Fruit fly (Drosophila melanogaster) whole organism, embryonic: Measurements from ENCODE around the gene Rrp45.

Experiments
- Abd-B ChIP-seq: fragments of 200-800 bp; sonication (Bioruptor generic); optimal IDR thresholded peaks from 2 replicates; lab custom pipeline; 2018; ENCODE audit warnings: missing biosample characterization, mild to moderate bottlenecking, missing genetic modification characterization, moderate library complexity
- BtbVII ChIP-seq: fragments of 200-800 bp; sonication (Bioruptor generic); optimal IDR thresholded peaks from 3 replicates; lab custom pipeline; 2017; ENCODE audit warnings: missing biosample characterization, mild to moderate bottlenecking, missing genetic modification characterization
- CG10979 ChIP-seq: fragments of 200-800 bp; sonication (Bioruptor generic); optimal IDR thresholded peaks from 2 replicates; lab custom pipeline; 2018; ENCODE audit warnings: missing biosample characterization, mild to moderate bottlenecking, missing genetic modification characterization, moderate library complexity
- CG11696 ChIP-seq: fragments of 200-800 bp; sonication (Bioruptor generic); IDR thresholded peaks from 2 replicates; pipeline ENCODE4 v1.3.6; 2022; ENCODE audit warnings: missing biosample characterization, missing genetic modification characterization
- CG12942 ChIP-seq: fragments of 200-800 bp; sonication (Bioruptor generic); optimal IDR thresholded peaks from 3 replicates; lab custom pipeline; 2016; ENCODE audit warnings: missing biosample characterization, missing genetic modification characterization
- CG15073 ChIP-seq: fragments of 200-800 bp; sonication (Bioruptor generic); optimal IDR thresholded peaks from 2 replicates; lab custom pipeline; 2016; ENCODE audit warnings: missing biosample characterization, missing genetic modification characterization
- CG15514 ChIP-seq: fragments of 200-800 bp; sonication (Bioruptor generic); optimal IDR thresholded peaks from 3 replicates; lab custom pipeline; 2017; ENCODE audit warnings: missing biosample characterization, missing genetic modification characterization, mild to moderate bottlenecking, moderate library complexity, missing genetic modification reagents
- CG31365 ChIP-seq: fragments of 200-800 bp; sonication (Bioruptor generic); optimal IDR thresholded peaks from 2 replicates; lab custom pipeline; 2018; ENCODE audit warnings: missing biosample characterization, mild to moderate bottlenecking, missing genetic modification characterization
- CG33213 ChIP-seq: fragments of 200-800 bp; sonication (Bioruptor generic); optimal IDR thresholded peaks from 3 replicates; lab custom pipeline; 2016; ENCODE audit warnings: missing biosample characterization, missing genetic modification characterization
- CG34224 ChIP-seq: fragments of 200-800 bp; sonication (Bioruptor generic); IDR thresholded peaks from 3 replicates; pipeline ENCODE4 v1.3.6; 2022; ENCODE audit warnings: missing biosample characterization, missing genetic modification characterization; ENCODE audit not compliant: partially characterized antibody
- CG3847 ChIP-seq: fragments of 200-800 bp; sonication (Bioruptor generic); IDR thresholded peaks from 2 replicates; pipeline ENCODE4 v1.3.6; 2022; ENCODE audit warnings: missing biosample characterization, missing genetic modification characterization
- CG4328 ChIP-seq: fragments of 200-800 bp; sonication (Bioruptor generic); optimal IDR thresholded peaks from 3 replicates; lab custom pipeline; 2017; ENCODE audit warnings: missing biosample characterization, missing genetic modification reagents, missing genetic modification characterization
- CG4707 ChIP-seq: fragments of 200-800 bp; sonication (Bioruptor generic); optimal IDR thresholded peaks from 2 replicates; lab custom pipeline; 2018; ENCODE audit warnings: missing biosample characterization, mild to moderate bottlenecking, missing genetic modification characterization, moderate library complexity
- CG5245 ChIP-seq: fragments of 200-800 bp; sonication (Bioruptor generic); optimal IDR thresholded peaks from 3 replicates; lab custom pipeline; 2016; ENCODE audit warnings: missing biosample characterization, missing genetic modification characterization
- CG6813 ChIP-seq: fragments of 200-800 bp; sonication (Bioruptor generic); optimal IDR thresholded peaks from 2 replicates; lab custom pipeline; 2017; ENCODE audit warnings: missing biosample characterization, missing genetic modification characterization, mild to moderate bottlenecking, moderate library complexity, missing genetic modification reagents
- CG7839 ChIP-seq: fragments of 200-800 bp; sonication (Bioruptor generic); optimal IDR thresholded peaks from 3 replicates; lab custom pipeline; 2018; ENCODE audit warnings: missing biosample characterization, mild to moderate bottlenecking, missing genetic modification characterization, moderate library complexity
- CG9727 ChIP-seq: fragments of 200-800 bp; sonication (Bioruptor generic); optimal IDR thresholded peaks from 3 replicates; lab custom pipeline; 2017; ENCODE audit warnings: missing biosample characterization, mild to moderate bottlenecking, missing genetic modification characterization
- CrebB ChIP-seq: fragments of 200-800 bp; sonication (Bioruptor generic); optimal IDR thresholded peaks from 3 replicates; lab custom pipeline; 2018; ENCODE audit warnings: missing biosample characterization, mild to moderate bottlenecking, missing genetic modification characterization
- D19B ChIP-seq: fragments of 200-800 bp; sonication (Bioruptor generic); optimal IDR thresholded peaks from 2 replicates; lab custom pipeline; 2017; ENCODE audit warnings: missing biosample characterization, mild to moderate bottlenecking, missing genetic modification characterization
- Dip3 ChIP-seq: fragments of 200-800 bp; sonication (Bioruptor generic); optimal IDR thresholded peaks from 3 replicates; lab custom pipeline; 2016; ENCODE audit warnings: missing biosample characterization, missing genetic modification characterization
- Fer1 ChIP-seq: fragments of 200-800 bp; sonication (Bioruptor generic); optimal IDR thresholded peaks from 2 replicates; lab custom pipeline; 2017; ENCODE audit warnings: missing biosample characterization, mild to moderate bottlenecking, missing genetic modification characterization
- Fer2 ChIP-seq: fragments of 200-800 bp; sonication (Bioruptor generic); optimal IDR thresholded peaks from 2 replicates; lab custom pipeline; 2018; ENCODE audit warnings: missing biosample characterization, mild to moderate bottlenecking, missing genetic modification characterization, moderate library complexity
- Gug ChIP-seq: fragments of 200-800 bp; sonication (Bioruptor generic); IDR thresholded peaks from 4 replicates; pipeline ENCODE4 v1.3.6; 2022; ENCODE audit warnings: missing biosample characterization, missing genetic modification characterization
- Hey ChIP-seq: fragments of 200-800 bp; sonication (Bioruptor generic); optimal IDR thresholded peaks from 3 replicates; lab custom pipeline; 2018; ENCODE audit warnings: missing biosample characterization, mild to moderate bottlenecking, missing genetic modification characterization
- HmgD ChIP-seq: fragments of 200-800 bp; sonication (Bioruptor generic); optimal IDR thresholded peaks from 3 replicates; lab custom pipeline; 2016; ENCODE audit warnings: missing biosample characterization, missing genetic modification characterization
- Oaz ChIP-seq: fragments of 200-800 bp; sonication (Bioruptor generic); IDR thresholded peaks from 2 replicates; pipeline ENCODE4 v1.3.6; 2022; ENCODE audit warnings: missing biosample characterization, missing genetic modification characterization
- Poxn ChIP-seq: fragments of 200-800 bp; sonication (Bioruptor generic); IDR thresholded peaks from 2 replicates; pipeline ENCODE4 v1.3.6; 2022; ENCODE audit warnings: missing biosample characterization, missing genetic modification characterization
- Ptx1 ChIP-seq: fragments of 200-800 bp; sonication (Bioruptor generic); IDR thresholded peaks from 2 replicates; pipeline ENCODE4 v1.3.6; 2022; ENCODE audit warnings: missing biosample characterization, missing genetic modification characterization
- Rx ChIP-seq: fragments of 200-800 bp; sonication (Bioruptor generic); IDR thresholded peaks from 2 replicates; pipeline ENCODE4 v1.3.6; 2022; ENCODE audit warnings: missing biosample characterization, missing genetic modification characterization
- Ssrp ChIP-seq: fragments of 200-800 bp; sonication (Bioruptor generic); optimal IDR thresholded peaks from 2 replicates; lab custom pipeline; 2018; ENCODE audit warnings: missing biosample characterization, mild to moderate bottlenecking, missing genetic modification characterization, moderate library complexity
- TFAM ChIP-seq: fragments of 200-800 bp; sonication (Bioruptor generic); optimal IDR thresholded peaks from 2 replicates; lab custom pipeline; 2017; ENCODE audit warnings: missing biosample characterization, missing genetic modification characterization, inconsistent platforms
- abd-A ChIP-seq: fragments of 200-800 bp; sonication (Bioruptor generic); optimal IDR thresholded peaks from 3 replicates; lab custom pipeline; 2019; ENCODE audit warnings: missing biosample characterization, mild to moderate bottlenecking, missing genetic modification characterization, moderate library complexity
- al ChIP-seq: fragments of 200-800 bp; sonication (Bioruptor generic); IDR thresholded peaks from 2 replicates; pipeline ENCODE4 v1.3.6; 2022; ENCODE audit warnings: missing biosample characterization, missing genetic modification characterization
- aop ChIP-seq: fragments of 200-800 bp; sonication (Bioruptor generic); IDR thresholded peaks from 2 replicates; pipeline ENCODE4 v1.3.6; 2022; ENCODE audit warnings: missing biosample characterization, missing genetic modification characterization
- ase ChIP-seq: fragments of 200-800 bp; sonication (Bioruptor generic); IDR thresholded peaks from 3 replicates; pipeline ENCODE4 v1.3.6; 2022; ENCODE audit warnings: missing biosample characterization, missing genetic modification characterization
- bsh ChIP-seq, 2 experiments: fragments of 200-800 bp; sonication (Bioruptor generic); optimal IDR thresholded peaks; 2 replicates each; lab custom pipeline; 2017 to 2018; ENCODE audit warnings: mild to moderate bottlenecking in 2 of 2, missing biosample characterization in 2 of 2, missing genetic modification characterization in 2 of 2, moderate library complexity in 1 of 2
- crp ChIP-seq, 2 experiments: fragments of 200-800 bp; sonication (Bioruptor generic); optimal IDR thresholded peaks; 2 replicates in 1 of 2; 3 replicates in 1 of 2; lab custom pipeline; 2017; ENCODE audit warnings: missing biosample characterization in 2 of 2, missing genetic modification characterization in 2 of 2, mild to moderate bottlenecking in 1 of 2, moderate library complexity in 1 of 2
- dati ChIP-seq: fragments of 200-800 bp; sonication (Bioruptor generic); IDR thresholded peaks from 2 replicates; pipeline ENCODE4 v1.3.6; 2022; ENCODE audit warnings: missing biosample characterization, missing genetic modification characterization
- fd3F ChIP-seq: fragments of 200-800 bp; sonication (Bioruptor generic); optimal IDR thresholded peaks from 2 replicates; lab custom pipeline; 2018; ENCODE audit warnings: missing biosample characterization, mild to moderate bottlenecking, missing genetic modification characterization, moderate library complexity
- hbn ChIP-seq: fragments of 200-800 bp; sonication (Bioruptor generic); IDR thresholded peaks from 2 replicates; pipeline ENCODE4 v1.3.6; 2022; ENCODE audit warnings: missing biosample characterization, missing genetic modification characterization; ENCODE audit not compliant: partially characterized antibody
- insv ChIP-seq, 2 experiments: fragments of 200-800 bp; sonication (Bioruptor generic); optimal IDR thresholded peaks; 3 replicates each; lab custom pipeline; 2016 to 2018; ENCODE audit warnings: missing biosample characterization in 2 of 2, missing genetic modification characterization in 2 of 2
- inv ChIP-seq: fragments of 200-800 bp; sonication (Bioruptor generic); IDR thresholded peaks from 2 replicates; pipeline ENCODE4 v1.3.6; 2022; ENCODE audit warnings: missing biosample characterization, missing genetic modification characterization; ENCODE audit not compliant: partially characterized antibody
- lov ChIP-seq, 2 experiments: fragments of 200-800 bp in 1 of 2; fragments of >200 bp in 1 of 2; sonication (Bioruptor generic) in 1 of 2; IDR thresholded peaks in 1 of 2; optimal IDR thresholded peaks in 1 of 2; 2 replicates in 1 of 2; 3 replicates in 1 of 2; pipeline versions ENCODE4 v1.3.6 to Lab custom; 2017 to 2022; ENCODE audit warnings: missing biosample characterization in 1 of 2, missing genetic modification characterization in 1 of 2
- oc ChIP-seq: fragments of 200-800 bp; sonication (Bioruptor generic); optimal IDR thresholded peaks from 2 replicates; lab custom pipeline; 2018; ENCODE audit warnings: missing biosample characterization, mild to moderate bottlenecking, missing genetic modification characterization, moderate library complexity
- peb ChIP-seq: fragments of 200-800 bp; sonication (Bioruptor generic); IDR thresholded peaks from 2 replicates; pipeline ENCODE4 v1.3.6; 2022; ENCODE audit warnings: missing biosample characterization, missing genetic modification characterization
- sens-2 ChIP-seq: fragments of 200-800 bp; sonication (Bioruptor generic); IDR thresholded peaks from 2 replicates; pipeline ENCODE4 v1.3.6; 2022; ENCODE audit warnings: missing biosample characterization, missing genetic modification characterization
- vnd ChIP-seq: fragments of 200-800 bp; sonication (Bioruptor generic); IDR thresholded peaks from 3 replicates; pipeline ENCODE4 v1.3.6; 2022; ENCODE audit warnings: missing biosample characterization, missing genetic modification characterization; ENCODE audit not compliant: partially characterized antibody
- wek ChIP-seq: fragments of 200-800 bp; sonication (Bioruptor generic); optimal IDR thresholded peaks from 3 replicates; lab custom pipeline; 2018; ENCODE audit warnings: missing biosample characterization, mild to moderate bottlenecking, missing genetic modification characterization, moderate library complexity

Gene Rrp45

dm6 chrX:16811213-16811749 lies 20.2 kb upstream of the Rrp45 start, which contains the start of gene CG4829 (continued):
- TF ChIP-seq CG34224 (GFP tag; lab: Robert Waterston, UW) (no peak), inv (GFP tag; lab: Robert Waterston, UW) (no peak), CG6813 (peak; percentile 89), bsh (GFP tag; optimal IDR thresholded peaks at IDR 0.05; lab: Kevin White, UChicago) (peak in 1 of 2 experiments; percentile 92), CG4328 (GFP tag; lab: Kevin White, UChicago) (peak; percentile 81), HmgD (GFP tag; lab: Kevin White, UChicago) (peak; percentile 19), dati (GFP tag; lab: Robert Waterston, UW) (peak; percentile 78), Fer2 (tag; lab: Kevin White, UChicago) (peak; percentile 76), CG4707 (peak; percentile 74), Dip3 (GFP tag; lab: Kevin White, UChicago) (peak; percentile 74), Rx (GFP tag; lab: Robert Waterston, UW) (peak; percentile 77), CG11696 (GFP tag; lab: Robert Waterston, UW) (peak; percentile 79), abd-A (tag; lab: Kevin White, UChicago) (peak; percentile 78), CG9727 (peak; percentile 77), wek (GFP tag; lab: Kevin White, UChicago) (peak; percentile 84), aop (no peak), oc (peak; percentile 85), CG10979 (tag; lab: Kevin White, UChicago) (peak; percentile 88), BtbVII (peak; percentile 79), al (GFP tag; lab: Robert Waterston, UW) (peak; percentile 76), CG15514 (GFP tag; lab: Kevin White, UChicago) (peak; percentile 77), sens-2 (GFP tag; lab: Robert Waterston, UW) (peak; percentile 81), peb (peak; percentile 51; the same call in 1 of the 2 replicates), CG7839 (tag; lab: Kevin White, UChicago) (peak; percentile 92), CG3847 (GFP tag; lab: Robert Waterston, UW) (peak; percentile 83), Abd-B (GFP tag; lab: Kevin White, UChicago) (peak; percentile 69), CG5245 (peak; percentile 86), crp (GFP tag; optimal IDR thresholded peaks at IDR 0.05; lab: Kevin White, UChicago) (peak in 1 of 2 experiments; percentile 38), fd3F (peak; percentile 89), TFAM (GFP tag; lab: Kevin White, UChicago) (no peak), vnd (no peak), Hey (tag; lab: Kevin White, UChicago) (peak; percentile 66), CG15073 (GFP tag; lab: Kevin White, UChicago) (peak; percentile 10), insv (GFP tag; optimal IDR thresholded peaks at IDR 0.05; lab: Kevin White, UChicago) (peak in 1 of 2 experiments; percentile 21), lov (optimal IDR thresholded peaks at IDR 0.05; lab: Kevin White, UChicago) (no peak), lov (GFP tag; IDR thresholded peaks at IDR 0.05; lab: Robert Waterston, UW) (peak; percentile 83; the same call in 2 of the 3 replicates), Oaz (GFP tag; lab: Robert Waterston, UW) (peak; percentile 81), Gug (GFP tag; lab: Robert Waterston, UW) (peak; percentile 80), Fer1 (GFP tag; lab: Kevin White, UChicago) (peak; percentile 89), hbn (GFP tag; lab: Robert Waterston, UW) (no peak), CG31365 (peak; percentile 82), Ssrp (peak; percentile 83), D19B (GFP tag; lab: Kevin White, UChicago) (peak; percentile 68), CrebB (tag; lab: Kevin White, UChicago) (peak; percentile 86), ase (GFP tag; lab: Robert Waterston, UW) (peak; percentile 85), Poxn (GFP tag; lab: Robert Waterston, UW) (peak; percentile 25; the same call in 1 of the 2 replicates), CG33213 (GFP tag; lab: Kevin White, UChicago) (peak; percentile 85), CG12942 (GFP tag; lab: Kevin White, UChicago) (peak; percentile 68), Ptx1 (peak; percentile 90)
